Worm (Caenorhabditis elegans) whole organism, mixed stage, embryonic: ENCODE measurements around the gene icd-1.

ENCODE experiments used
- elt-3 ChIP-seq: fragments of 150-350 bp; optimal IDR thresholded peaks from 2 replicates; lab custom pipeline; 2014; ENCODE audit warnings: missing biosample characterization, missing genetic modification characterization
- lsy-2 ChIP-seq: fragments of 150-350 bp; optimal IDR thresholded peaks from 2 replicates; lab custom pipeline; 2014; ENCODE audit warnings: missing biosample characterization, missing genetic modification characterization
- nhr-12 ChIP-seq: fragments of 150-350 bp; optimal IDR thresholded peaks from 2 replicates; lab custom pipeline; 2014; ENCODE audit warnings: missing biosample characterization, missing genetic modification characterization
- nhr-28 ChIP-seq: fragments of 150-350 bp; optimal IDR thresholded peaks from 2 replicates; lab custom pipeline; 2014; ENCODE audit warnings: missing biosample characterization, missing genetic modification characterization
- snpc-4 ChIP-seq: fragments of 150-350 bp; optimal IDR thresholded peaks from 2 replicates; lab custom pipeline; 2014; ENCODE audit warnings: missing biosample characterization, missing genetic modification characterization
- unc-62 ChIP-seq: fragments of 150-350 bp; optimal IDR thresholded peaks from 2 replicates; lab custom pipeline; 2014; ENCODE audit warnings: missing biosample characterization, missing genetic modification reagents, missing genetic modification characterization
- ztf-11 ChIP-seq: fragments of 150-350 bp; optimal IDR thresholded peaks from 2 replicates; lab custom pipeline; 2014; ENCODE audit warnings: missing biosample characterization, missing genetic modification characterization

- no peak for TF ChIP-seq nhr-12 (tag; lab: Kevin White, UChicago)
- no peak for TF ChIP-seq lsy-2
- TF ChIP-seq elt-3, result no peak
- TF ChIP-seq unc-62, result no peak
- TF ChIP-seq nhr-28, result no peak
- TF ChIP-seq snpc-4 (tag; lab: Kevin White, UChicago), result no peak
- TF ChIP-seq ztf-11 (tag; lab: Kevin White, UChicago), result no peak
Observed at ce11 chrII:6561300-6561699, 27.2 kb downstream of the icd-1 start, which contains the start of gene F18C5.10.
